Worm (Caenorhabditis elegans) whole organism, L4 larva: ENCODE data around the gene C50F4.9.

Experiments used
- aha-1 ChIP-seq: fragments of 150-350 bp; peaks from one replicate; lab custom pipeline; 2014; ENCODE audit warnings: missing biosample characterization, missing genetic modification characterization
- ceh-32 ChIP-seq: sonication (generic microtip); optimal IDR thresholded peaks from 2 replicates; lab custom pipeline; 2016; ENCODE audit warnings: mild to moderate bottlenecking, missing genetic modification characterization, missing compliant biosample characterization; ENCODE audit not compliant: poor library complexity
- ces-1 ChIP-seq: fragments of 150-350 bp; sonication (generic microtip); optimal IDR thresholded peaks from 4 replicates; lab custom pipeline; 2014; ENCODE audit warnings: missing biosample characterization, missing genetic modification reagents, missing genetic modification characterization
- fos-1 ChIP-seq: fragments of 150-350 bp; optimal IDR thresholded peaks from 2 replicates; lab custom pipeline; 2014; ENCODE audit warnings: missing biosample characterization, missing genetic modification characterization
- nhr-237 ChIP-seq: sonication (generic microtip); optimal IDR thresholded peaks from 2 replicates; lab custom pipeline; 2017; ENCODE audit warnings: missing biosample characterization, missing genetic modification characterization
- nhr-6 ChIP-seq: fragments of 150-350 bp; optimal IDR thresholded peaks from 2 replicates; lab custom pipeline; 2014; ENCODE audit warnings: missing biosample characterization, missing genetic modification characterization
- pha-4 ChIP-seq, 2 experiments: fragments of 150-350 bp in 1 of 2; fragments of 200-800 bp in 1 of 2; sonication (Bioruptor generic) in 1 of 2; IDR thresholded peaks in 1 of 2; optimal IDR thresholded peaks in 1 of 2; 2 replicates each; pipeline versions ENCODE4 v1.3.6 to Lab custom; 2014 to 2022; ENCODE audit warnings: missing genetic modification characterization in 2 of 2, missing genetic modification reagents in 2 of 2, missing biosample characterization in 1 of 2, missing compliant biosample characterization in 1 of 2
- rbr-2 ChIP-seq: sonication (generic microtip); optimal IDR thresholded peaks from 2 replicates; lab custom pipeline; 2016; ENCODE audit warnings: missing genotype, missing genetic modification characterization, missing compliant biosample characterization
- set-16 ChIP-seq: fragments of 200-800 bp; sonication (Bioruptor generic); IDR thresholded peaks from 2 replicates; pipeline ENCODE4 v1.3.6; 2022; ENCODE audit warnings: missing genetic modification reagents, missing genetic modification characterization, missing compliant biosample characterization
- skn-1 ChIP-seq: fragments of 150-350 bp; optimal IDR thresholded peaks from 2 replicates; lab custom pipeline; 2014; ENCODE audit warnings: missing biosample characterization, missing genetic modification characterization
- spr-1 ChIP-seq: sonication (generic microtip); optimal IDR thresholded peaks from 2 replicates; lab custom pipeline; 2016; ENCODE audit warnings: mild to moderate bottlenecking, missing genetic modification characterization, missing compliant biosample characterization
- unc-39 ChIP-seq: sonication (generic microtip); optimal IDR thresholded peaks from 2 replicates; lab custom pipeline; 2017; ENCODE audit warnings: missing biosample characterization, missing genetic modification characterization

ce11 chrV:9534621-9535020 lies 10.6 kb upstream of the C50F4.9 start, which contains the start of gene tag-329:
- TF ChIP-seq spr-1 (tag; lab: Kevin White, UChicago), result no peak
- TF ChIP-seq ces-1 (GFP tag; lab: Kevin White, UChicago), result no peak
- TF ChIP-seq unc-39, result no peak
- TF ChIP-seq pha-4 (GFP tag; IDR thresholded peaks at IDR 0.05; lab: Robert Waterston, UW), result no peak
- TF ChIP-seq pha-4 (tag; optimal IDR thresholded peaks at IDR 0.05; lab: Kevin White, UChicago), result no peak
- TF ChIP-seq nhr-6, result no peak
- no peak for TF ChIP-seq set-16 (GFP tag; lab: Robert Waterston, UW)
- no peak for TF ChIP-seq skn-1 (tag; lab: Kevin White, UChicago)
- TF ChIP-seq rbr-2 (tag; lab: Kevin White, UChicago), result no peak
- TF ChIP-seq aha-1, result no peak
- TF ChIP-seq nhr-237 (tag; lab: Kevin White, UChicago), result no peak
- no peak for TF ChIP-seq fos-1 (tag; lab: Kevin White, UChicago)
- TF ChIP-seq ceh-32 (tag; lab: Kevin White, UChicago), result no peak
